Fruit fly (Drosophila melanogaster) whole organism, embryonic: ENCODE data around the gene CG5516.

Source experiments
- Atf-2 ChIP-seq: fragments of 200-800 bp; sonication (Bioruptor generic); optimal IDR thresholded peaks from 2 replicates; lab custom pipeline; 2016; ENCODE audit warnings: missing biosample characterization, missing genetic modification characterization
- CG10321 ChIP-seq: fragments of 200-800 bp; sonication (Bioruptor generic); IDR thresholded peaks from 2 replicates; pipeline ENCODE4 v1.3.6; 2022; ENCODE audit warnings: missing biosample characterization, missing genetic modification characterization
- CG10565 ChIP-seq: fragments of 200-800 bp; sonication (Bioruptor generic); optimal IDR thresholded peaks from 3 replicates; lab custom pipeline; 2016; ENCODE audit warnings: missing biosample characterization, mild to moderate bottlenecking, missing genetic modification characterization
- CG12299 ChIP-seq: fragments of 200-800 bp; sonication (Bioruptor generic); optimal IDR thresholded peaks from 2 replicates; lab custom pipeline; 2018; ENCODE audit warnings: missing biosample characterization, mild to moderate bottlenecking, missing genetic modification characterization
- CG1233 ChIP-seq: fragments of 200-800 bp; sonication (Bioruptor generic); optimal IDR thresholded peaks from 4 replicates; lab custom pipeline; 2018; ENCODE audit warnings: missing biosample characterization, mild to moderate bottlenecking, missing genetic modification characterization
- CG13123 ChIP-seq: fragments of 200-800 bp; sonication (Bioruptor generic); optimal IDR thresholded peaks from 2 replicates; lab custom pipeline; 2016; ENCODE audit warnings: missing biosample characterization, missing genetic modification characterization
- CG14710 ChIP-seq: fragments of 200-800 bp; sonication (Bioruptor generic); optimal IDR thresholded peaks from 3 replicates; lab custom pipeline; 2019; ENCODE audit warnings: missing biosample characterization, mild to moderate bottlenecking, missing genetic modification characterization, moderate library complexity
- CG1647 ChIP-seq: fragments of 200-800 bp; sonication (Bioruptor generic); optimal IDR thresholded peaks from 3 replicates; lab custom pipeline; 2016; ENCODE audit warnings: missing biosample characterization, missing genetic modification characterization
- CG17359 ChIP-seq: fragments of 200-800 bp; sonication (Bioruptor generic); optimal IDR thresholded peaks from 3 replicates; lab custom pipeline; 2018; ENCODE audit warnings: missing biosample characterization, mild to moderate bottlenecking, missing genetic modification characterization, moderate library complexity
- CG1792 ChIP-seq: fragments of 200-800 bp; sonication (Bioruptor generic); optimal IDR thresholded peaks from 2 replicates; lab custom pipeline; 2016; ENCODE audit warnings: missing biosample characterization, missing genetic modification characterization
- CG2116 ChIP-seq: fragments of 200-800 bp; sonication (Bioruptor generic); optimal IDR thresholded peaks from 3 replicates; lab custom pipeline; 2018; ENCODE audit warnings: missing biosample characterization, mild to moderate bottlenecking, missing genetic modification characterization
- CG2120 ChIP-seq: fragments of 200-800 bp; sonication (Bioruptor generic); optimal IDR thresholded peaks from 3 replicates; lab custom pipeline; 2016; ENCODE audit warnings: missing biosample characterization, missing genetic modification characterization
- CG30020 ChIP-seq: fragments of 200-800 bp; optimal IDR thresholded peaks from 2 replicates; lab custom pipeline; 2019; ENCODE audit warnings: missing biosample characterization, mild to moderate bottlenecking, missing genetic modification characterization, moderate library complexity
- CG32767 ChIP-seq: fragments of 200-800 bp; sonication (Bioruptor generic); IDR thresholded peaks from 2 replicates; pipeline ENCODE4 v1.3.6; 2022; ENCODE audit warnings: missing biosample characterization, missing genetic modification characterization
- CG32772 ChIP-seq: fragments of 200-800 bp; sonication (Bioruptor generic); IDR thresholded peaks from 2 replicates; pipeline ENCODE4 v1.3.6; 2022; ENCODE audit warnings: missing biosample characterization, missing genetic modification characterization
- CG33557 ChIP-seq: fragments of 200-800 bp; sonication (Bioruptor generic); optimal IDR thresholded peaks from 2 replicates; lab custom pipeline; 2019; ENCODE audit warnings: missing biosample characterization, mild to moderate bottlenecking, missing genetic modification characterization, moderate library complexity
- CG3838 ChIP-seq: fragments of 200-800 bp; sonication (Bioruptor generic); optimal IDR thresholded peaks from 3 replicates; lab custom pipeline; 2016; ENCODE audit warnings: missing biosample characterization, missing genetic modification characterization
- CG43689 ChIP-seq: fragments of 200-800 bp; sonication (Bioruptor generic); IDR thresholded peaks from 2 replicates; pipeline ENCODE4 v1.3.6; 2022; ENCODE audit warnings: missing biosample characterization, missing genetic modification characterization
- CG4707 ChIP-seq: fragments of 200-800 bp; sonication (Bioruptor generic); optimal IDR thresholded peaks from 2 replicates; lab custom pipeline; 2018; ENCODE audit warnings: missing biosample characterization, mild to moderate bottlenecking, missing genetic modification characterization, moderate library complexity
- CG4730 ChIP-seq: fragments of 200-800 bp; sonication (Bioruptor generic); IDR thresholded peaks from 2 replicates; pipeline ENCODE4 v1.3.6; 2022; ENCODE audit warnings: missing biosample characterization, missing genetic modification characterization
- CG5180 ChIP-seq: fragments of 200-800 bp; sonication (Bioruptor generic); optimal IDR thresholded peaks from 3 replicates; lab custom pipeline; 2017; ENCODE audit warnings: missing biosample characterization, missing genetic modification characterization, mild to moderate bottlenecking, moderate library complexity, missing genetic modification reagents
- CG6689 ChIP-seq: fragments of 200-800 bp; sonication (Bioruptor generic); IDR thresholded peaks from 2 replicates; pipeline ENCODE4 v1.3.6; 2022; ENCODE audit warnings: missing biosample characterization, missing genetic modification characterization
- CG7928 ChIP-seq: fragments of 200-800 bp; sonication (Bioruptor generic); optimal IDR thresholded peaks from 2 replicates; lab custom pipeline; 2017; ENCODE audit warnings: missing biosample characterization, mild to moderate bottlenecking, missing genetic modification characterization
- CG9932 ChIP-seq: fragments of 200-800 bp; sonication (Bioruptor generic); IDR thresholded peaks from 2 replicates; pipeline ENCODE4 v1.3.6; 2022; ENCODE audit warnings: missing biosample characterization, missing genetic modification characterization
- Gsc ChIP-seq: fragments of 200-800 bp; sonication (Bioruptor generic); IDR thresholded peaks from 2 replicates; pipeline ENCODE4 v1.3.6; 2022; ENCODE audit warnings: missing biosample characterization, missing genetic modification characterization
- HHEX ChIP-seq: fragments of 200-800 bp; sonication (Bioruptor generic); optimal IDR thresholded peaks from 3 replicates; lab custom pipeline; 2017; ENCODE audit warnings: missing biosample characterization, mild to moderate bottlenecking, missing genetic modification characterization, missing genetic modification reagents
- HLH54F ChIP-seq: fragments of 200-800 bp; sonication (Bioruptor generic); optimal IDR thresholded peaks from 3 replicates; lab custom pipeline; 2016; ENCODE audit warnings: missing biosample characterization, missing genetic modification characterization
- Hey ChIP-seq: fragments of 200-800 bp; sonication (Bioruptor generic); optimal IDR thresholded peaks from 3 replicates; lab custom pipeline; 2018; ENCODE audit warnings: missing biosample characterization, mild to moderate bottlenecking, missing genetic modification characterization
- Hr78 ChIP-seq, 2 experiments: fragments of 200-800 bp in 1 of 2; fragments of >200 bp in 1 of 2; sonication (Bioruptor generic) in 1 of 2; optimal IDR thresholded peaks; 2 replicates each; lab custom pipeline; 2017 to 2019; ENCODE audit warnings: missing biosample characterization in 2 of 2, missing genetic modification characterization in 2 of 2, mild to moderate bottlenecking in 1 of 2, moderate library complexity in 1 of 2
- Lhr ChIP-seq: fragments of 200-800 bp; sonication (Bioruptor generic); optimal IDR thresholded peaks from 3 replicates; lab custom pipeline; 2017; ENCODE audit warnings: mild to moderate bottlenecking, missing biosample characterization, missing genetic modification reagents, missing genetic modification characterization
- MESR4 ChIP-seq: fragments of 200-800 bp; sonication (Bioruptor generic); optimal IDR thresholded peaks from 2 replicates; lab custom pipeline; 2018; ENCODE audit warnings: missing biosample characterization, mild to moderate bottlenecking, missing genetic modification characterization, moderate library complexity
- Nf-YA ChIP-seq: fragments of 200-800 bp; sonication (Bioruptor generic); IDR thresholded peaks from 2 replicates; pipeline ENCODE4 v1.3.6; 2022; ENCODE audit warnings: missing biosample characterization, missing genetic modification characterization
- Oli ChIP-seq: fragments of 200-800 bp; sonication (Bioruptor generic); optimal IDR thresholded peaks from 2 replicates; lab custom pipeline; 2018; ENCODE audit warnings: missing biosample characterization, mild to moderate bottlenecking, missing genetic modification characterization, moderate library complexity
- Ravus ChIP-seq: fragments of 200-800 bp; sonication (Bioruptor generic); IDR thresholded peaks from 2 replicates; pipeline ENCODE4 v1.3.6; 2022; ENCODE audit warnings: missing biosample characterization, missing genetic modification characterization
- TFAM ChIP-seq: fragments of 200-800 bp; sonication (Bioruptor generic); optimal IDR thresholded peaks from 2 replicates; lab custom pipeline; 2017; ENCODE audit warnings: missing biosample characterization, missing genetic modification characterization, inconsistent platforms
- Trl ChIP-seq, 3 experiments: fragments of >200 bp in 2 of 3; fragments of 200-800 bp in 1 of 3; sonication (Bioruptor generic) in 1 of 3; optimal IDR thresholded peaks; 2 replicates in 1 of 3; 3 replicates in 2 of 3; lab custom pipeline; 2016 to 2017; ENCODE audit warnings: missing biosample characterization in 1 of 3, missing genetic modification characterization in 1 of 3
- crp ChIP-seq, 2 experiments: fragments of 200-800 bp; sonication (Bioruptor generic); optimal IDR thresholded peaks; 2 replicates in 1 of 2; 3 replicates in 1 of 2; lab custom pipeline; 2017; ENCODE audit warnings: missing biosample characterization in 2 of 2, missing genetic modification characterization in 2 of 2, mild to moderate bottlenecking in 1 of 2, moderate library complexity in 1 of 2
- cwo ChIP-seq: fragments of 200-800 bp; sonication (Bioruptor generic); optimal IDR thresholded peaks from 3 replicates; lab custom pipeline; 2017; ENCODE audit warnings: missing biosample characterization, missing genetic modification characterization, mild to moderate bottlenecking, moderate library complexity, missing genetic modification reagents
- danr ChIP-seq: fragments of 200-800 bp; sonication (Bioruptor generic); IDR thresholded peaks from 2 replicates; pipeline ENCODE4 v1.3.6; 2022; ENCODE audit warnings: missing biosample characterization, missing genetic modification characterization
- gsb ChIP-seq: fragments of 200-800 bp; sonication (Bioruptor generic); IDR thresholded peaks from 2 replicates; pipeline ENCODE4 v1.3.6; 2022; ENCODE audit warnings: missing biosample characterization, missing genetic modification characterization
- her ChIP-seq: fragments of 200-800 bp; sonication (Bioruptor generic); optimal IDR thresholded peaks from 2 replicates; lab custom pipeline; 2016; ENCODE audit warnings: missing biosample characterization, missing genetic modification characterization
- kay ChIP-seq: fragments of 200-800 bp; sonication (Bioruptor generic); optimal IDR thresholded peaks from 2 replicates; lab custom pipeline; 2016; ENCODE audit warnings: missing biosample characterization, missing genetic modification characterization
- lilli ChIP-seq: fragments of 200-800 bp; sonication (Bioruptor generic); optimal IDR thresholded peaks from 3 replicates; lab custom pipeline; 2016; ENCODE audit warnings: missing biosample characterization, missing genetic modification characterization
- luna ChIP-seq: fragments of 200-800 bp; sonication (Bioruptor generic); optimal IDR thresholded peaks from 2 replicates; lab custom pipeline; 2016; ENCODE audit warnings: missing biosample characterization, missing genetic modification characterization
- nmo ChIP-seq: fragments of 200-800 bp; sonication (Bioruptor generic); optimal IDR thresholded peaks from 2 replicates; lab custom pipeline; 2018; ENCODE audit warnings: missing biosample characterization, mild to moderate bottlenecking, missing genetic modification characterization, moderate library complexity
- nom ChIP-seq: fragments of 200-800 bp; sonication (Bioruptor generic); optimal IDR thresholded peaks from 2 replicates; lab custom pipeline; 2017; ENCODE audit warnings: missing biosample characterization, missing genetic modification characterization, mild to moderate bottlenecking, moderate library complexity, missing genetic modification reagents
- shn ChIP-seq: fragments of 200-800 bp; sonication (Bioruptor generic); optimal IDR thresholded peaks from 3 replicates; lab custom pipeline; 2016; ENCODE audit warnings: missing biosample characterization, missing genetic modification characterization
- tll ChIP-seq, 2 experiments: fragments of 200-800 bp in 1 of 2; fragments of >200 bp in 1 of 2; sonication (Bioruptor generic) in 1 of 2; optimal IDR thresholded peaks; 2 replicates each; lab custom pipeline; 2017 to 2019; ENCODE audit warnings: missing biosample characterization in 2 of 2, missing genetic modification characterization in 2 of 2, mild to moderate bottlenecking in 1 of 2, moderate library complexity in 1 of 2
- ttk ChIP-seq: fragments of 200-800 bp; sonication (Bioruptor generic); IDR thresholded peaks from 2 replicates; pipeline ENCODE4 v2.1.2; 2022; ENCODE audit warnings: missing biosample characterization, missing genetic modification characterization
- tup ChIP-seq: fragments of 200-800 bp; sonication (Bioruptor generic); optimal IDR thresholded peaks from 2 replicates; lab custom pipeline; 2016; ENCODE audit warnings: missing biosample characterization, mild to moderate bottlenecking, missing genetic modification characterization, moderate library complexity

Gene CG5516

dm6 chr3R:15933609-15934232 lies 30.0 kb upstream of the CG5516 start, which contains the start of the genes CG5478 and blp (continued):
- no peak for TF ChIP-seq CG5180 (GFP tag; lab: Kevin White, UChicago)
- TF ChIP-seq HLH54F, result no peak
- no peak for TF ChIP-seq Lhr (GFP tag; lab: Kevin White, UChicago)
- no peak for TF ChIP-seq CG6689 (GFP tag; lab: Robert Waterston, UW)
- no peak for TF ChIP-seq CG13123 (GFP tag; lab: Kevin White, UChicago)
- no peak for TF ChIP-seq CG3838 (GFP tag; lab: Kevin White, UChicago)
- TF ChIP-seq CG32767 (GFP tag; lab: Robert Waterston, UW), result no peak
- TF ChIP-seq tll (GFP tag; optimal IDR thresholded peaks at IDR 0.05; lab: Kevin White, UChicago), result no peak
- TF ChIP-seq CG43689 (GFP tag; lab: Robert Waterston, UW), result no peak
- no peak for TF ChIP-seq CG4730 (GFP tag; lab: Robert Waterston, UW)
- TF ChIP-seq ttk (GFP tag; lab: Robert Waterston, UW), result no peak
- TF ChIP-seq CG10565 (GFP tag; lab: Kevin White, UChicago), result no peak
- TF ChIP-seq CG1233 (GFP tag; lab: Kevin White, UChicago), result no peak
- TF ChIP-seq CG1792, result no peak
- TF ChIP-seq CG17359 (tag; lab: Kevin White, UChicago), result no peak
- TF ChIP-seq Atf-2 (GFP tag; lab: Kevin White, UChicago), result no peak
- TF ChIP-seq luna, result no peak
- no peak for TF ChIP-seq Trl (optimal IDR thresholded peaks at IDR 0.05; lab: Kevin White, UChicago)
- TF ChIP-seq Trl (GFP tag; optimal IDR thresholded peaks at IDR 0.05; lab: Kevin White, UChicago), result no peak
- TF ChIP-seq Nf-YA (GFP tag; lab: Robert Waterston, UW), result no peak
- TF ChIP-seq crp (GFP tag; optimal IDR thresholded peaks at IDR 0.05; lab: Kevin White, UChicago), result peak; percentile 66 to 94
- no peak for TF ChIP-seq HHEX (GFP tag; lab: Kevin White, UChicago)
- TF ChIP-seq CG2120 (GFP tag; lab: Kevin White, UChicago), result no peak
- peak; percentile 23 for TF ChIP-seq CG12299 (tag; lab: Kevin White, UChicago)
- TF ChIP-seq CG33557 (GFP tag; lab: Kevin White, UChicago), result no peak
- no peak for TF ChIP-seq cwo (GFP tag; lab: Kevin White, UChicago)
- TF ChIP-seq Hr78 (GFP tag; optimal IDR thresholded peaks at IDR 0.05; lab: Kevin White, UChicago), result no peak
- TF ChIP-seq Ravus (GFP tag; lab: Robert Waterston, UW), result no peak
- TF ChIP-seq CG7928 (GFP tag; lab: Kevin White, UChicago), result no peak
- TF ChIP-seq CG14710, result peak; percentile 15
- peak; percentile 81 for TF ChIP-seq CG2116 (GFP tag; lab: Kevin White, UChicago)
- TF ChIP-seq CG1647 (GFP tag; lab: Kevin White, UChicago), result no peak
- TF ChIP-seq TFAM, result no peak
- TF ChIP-seq danr (GFP tag; lab: Robert Waterston, UW), result no peak
- TF ChIP-seq kay (GFP tag; lab: Kevin White, UChicago), result no peak
- no peak for TF ChIP-seq tup
- no peak for TF ChIP-seq CG10321 (GFP tag; lab: Robert Waterston, UW)
- TF ChIP-seq Oli (tag; lab: Kevin White, UChicago), result no peak
- TF ChIP-seq Hey (tag; lab: Kevin White, UChicago), result no peak
- TF ChIP-seq CG4707 (GFP tag; lab: Kevin White, UChicago), result no peak
- peak; percentile 30 for TF ChIP-seq nmo
- TF ChIP-seq Gsc (GFP tag; lab: Robert Waterston, UW), result no peak
- no peak for TF ChIP-seq gsb (GFP tag; lab: Robert Waterston, UW)
- no peak for TF ChIP-seq CG32772 (GFP tag; lab: Robert Waterston, UW)
- no peak for TF ChIP-seq nom (GFP tag; lab: Kevin White, UChicago)
- TF ChIP-seq CG9932 (GFP tag; lab: Robert Waterston, UW), result no peak
- TF ChIP-seq her (GFP tag; lab: Kevin White, UChicago), result no peak
- no peak for TF ChIP-seq CG30020
- no peak for TF ChIP-seq lilli
- TF ChIP-seq shn (GFP tag; lab: Kevin White, UChicago), result no peak
- TF ChIP-seq MESR4, result peak; percentile 40
